Worm (Caenorhabditis elegans) whole organism, midembryonic: Measurements from ENCODE around the gene Y38A10A.2.

Experiments used
- T22C8.4 ChIP-seq: fragments of 200-800 bp; sonication (Bioruptor generic); IDR thresholded peaks from 2 replicates; pipeline ENCODE4 v1.3.6; 2022; ENCODE audit warnings: missing genetic modification characterization, missing compliant biosample characterization
- cog-1 ChIP-seq: sonication (generic microtip); optimal IDR thresholded peaks from 2 replicates; lab custom pipeline; 2016; ENCODE audit warnings: missing genetic modification characterization, missing compliant biosample characterization
- flt-1 ChIP-seq: fragments of 200-800 bp; sonication (Bioruptor generic); IDR thresholded peaks from 2 replicates; pipeline ENCODE4 v1.3.6; 2022; ENCODE audit warnings: missing genetic modification characterization, missing compliant biosample characterization
- klf-2 ChIP-seq: fragments of 200-800 bp; sonication (Bioruptor generic); conservative IDR thresholded peaks from 2 replicates; pipeline ENCODE4 v1.3.6; 2022; ENCODE audit warnings: missing genetic modification reagents, missing genetic modification characterization, missing compliant biosample characterization
- med-1 ChIP-seq: sonication (generic microtip); optimal IDR thresholded peaks from 2 replicates; lab custom pipeline; 2017; ENCODE audit warnings: missing genetic modification characterization, mild to moderate bottlenecking, missing compliant biosample characterization, antibody characterized with exemption, missing genetic modification reagents; ENCODE audit not compliant: insufficient read depth
- ref-1 ChIP-seq: fragments of 200-800 bp; sonication (Bioruptor generic); conservative IDR thresholded peaks from 2 replicates; pipeline ENCODE4 v1.3.6; 2022; ENCODE audit warnings: missing genetic modification reagents, missing genetic modification characterization, missing compliant biosample characterization
- tab-1 ChIP-seq: fragments of 200-800 bp; sonication (Bioruptor generic); IDR thresholded peaks from 2 replicates; pipeline ENCODE4 v1.3.6; 2022; ENCODE audit warnings: missing genetic modification characterization, missing compliant biosample characterization
- ztf-23 ChIP-seq: fragments of 200-800 bp; sonication (Bioruptor generic); IDR thresholded peaks from 2 replicates; pipeline ENCODE4 v1.3.6; 2022; ENCODE audit warnings: missing genetic modification reagents, missing genetic modification characterization, missing compliant biosample characterization
- ztf-29 ChIP-seq: fragments of 200-800 bp; sonication (Bioruptor generic); IDR thresholded peaks from 2 replicates; pipeline ENCODE4 v1.3.6; 2022; ENCODE audit warnings: missing genetic modification reagents, missing genetic modification characterization, missing compliant biosample characterization

DNA sequence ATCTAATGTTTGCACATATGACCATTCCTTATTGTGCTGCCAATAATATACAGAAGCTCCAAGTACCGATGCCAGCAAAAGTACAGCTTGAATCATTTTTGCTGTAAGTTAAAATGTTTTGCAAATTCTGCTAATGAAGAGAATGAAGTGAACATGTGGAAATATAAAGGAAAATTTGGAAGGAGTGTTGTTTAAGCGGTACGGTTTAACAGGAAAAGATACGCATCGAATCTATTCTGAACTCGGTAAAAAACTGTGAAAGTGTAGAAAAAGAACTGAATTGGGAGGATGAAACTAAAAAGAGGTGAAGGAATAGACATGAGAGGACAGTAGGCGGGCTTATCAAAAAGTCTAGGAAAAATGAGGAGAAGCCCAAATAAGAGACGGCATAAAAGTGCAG, at the start of gene Y38A10A.2:
- no peak for TF ChIP-seq ztf-23
- TF ChIP-seq flt-1 (GFP tag; lab: Robert Waterston, UW): no peak
- TF ChIP-seq klf-2 (GFP tag; lab: Robert Waterston, UW): no peak
- TF ChIP-seq T22C8.4 (GFP tag; lab: Robert Waterston, UW): no peak
- TF ChIP-seq tab-1 (GFP tag; lab: Robert Waterston, UW): no peak
- TF ChIP-seq ztf-29: no peak
- TF ChIP-seq med-1 (GFP tag; lab: Kevin White, UChicago): no peak
- TF ChIP-seq ref-1 (GFP tag; lab: Robert Waterston, UW): no peak
- no peak for TF ChIP-seq cog-1 (tag; lab: Kevin White, UChicago)
